Worm (Caenorhabditis elegans): Measurements from ENCODE around the gene F55B11.6.

ce11 chrIV:14424396-14424795, 7.4 kb upstream of the F55B11.6 start, which contains the start of gene F55B11.3:
- TF ChIP-seq him-1 (tag; optimal IDR thresholded peaks at IDR 0.05): no peak
- no peak for TF ChIP-seq W03F9.2 (tag; optimal IDR thresholded peaks at IDR 0.05)
